Worm (Caenorhabditis elegans): ENCODE data around the gene dnj-1.

Gene dnj-1

ce11 chrIV:11306548-11306947 lies 7.7 kb downstream of the dnj-1 start, which contains the start of gene B0035.13:
B0035.13 (minus strand) TSS chrIV:11306720.
- TF ChIP-seq efl-3 (GFP tag; optimal IDR thresholded peaks at IDR 0.05) (no peak), mep-1 (tag; optimal IDR thresholded peaks at IDR 0.05) (no peak), pag-3 (tag; optimal IDR thresholded peaks at IDR 0.05; ENCODE audit: borderline replicate concordance, insufficient read depth) (no peak), vab-15 (tag; optimal IDR thresholded peaks at IDR 0.05) (no peak), mef-2 (tag; optimal IDR thresholded peaks at IDR 0.05) (no peak), zip-4 (GFP tag; optimal IDR thresholded peaks at IDR 0.05) (no peak), lsy-2 (tag; optimal IDR thresholded peaks at IDR 0.05) (no peak), aly-2 (tag; optimal IDR thresholded peaks at IDR 0.05) (no peak), fkh-4 (tag; optimal IDR thresholded peaks at IDR 0.05; ENCODE audit: borderline replicate concordance) (no peak), isw-1 (GFP tag; IDR thresholded peaks at IDR 0.05) (no peak), sox-4 (tag; optimal IDR thresholded peaks at IDR 0.05) (no peak), hlh-17 (GFP tag; optimal IDR thresholded peaks at IDR 0.05; ENCODE audit: borderline replicate concordance) (no peak), efl-1 (optimal IDR thresholded peaks at IDR 0.05) (no peak), efl-1 (GFP tag; optimal IDR thresholded peaks at IDR 0.05 in 1 of 2) (peak in 1 of 2 experiments; percentile 19), nhr-12 (tag; optimal IDR thresholded peaks at IDR 0.05) (no peak), fkh-8 (tag; optimal IDR thresholded peaks at IDR 0.05) (no peak), swsn-7 (tag; optimal IDR thresholded peaks at IDR 0.05) (no peak), elt-2 (tag; optimal IDR thresholded peaks at IDR 0.05) (peak; percentile 42)

- TF ChIP-seq nhr-11 (tag; optimal IDR thresholded peaks at IDR 0.05) (no peak), mdl-1 (tag; optimal IDR thresholded peaks at IDR 0.05) (no peak), C04F5.9 (tag; optimal IDR thresholded peaks at IDR 0.05) (no peak), nhr-12 (tag; optimal IDR thresholded peaks at IDR 0.05) (no peak), lin-15B (tag; optimal IDR thresholded peaks at IDR 0.05) (no peak), unc-98 (GFP tag; IDR thresholded peaks at IDR 0.05) (no peak), dsc-1 (tag; optimal IDR thresholded peaks at IDR 0.05) (no peak), nhr-28 (tag; optimal IDR thresholded peaks at IDR 0.05) (no peak), Y116A8C.19 (tag; optimal IDR thresholded peaks at IDR 0.05; ENCODE audit: borderline replicate concordance) (no peak)
Observed at ce11 chrIV:11307770-11308169, 8.9 kb downstream of the dnj-1 start.

ce11 chrIV:11310624-11311023 lies 11.8 kb downstream of the dnj-1 start, which contains the start of gene znf-207:
znf-207 (plus strand) TSS chrIV:11310972.
- no peak for TF ChIP-seq dsc-1 (tag; optimal IDR thresholded peaks at IDR 0.05)
- TF ChIP-seq tlp-1 (tag; optimal IDR thresholded peaks at IDR 0.05), result no peak
- no peak for TF ChIP-seq lin-15B (tag; optimal IDR thresholded peaks at IDR 0.05)
- no peak for TF ChIP-seq nhr-28 (tag; optimal IDR thresholded peaks at IDR 0.05)
- TF ChIP-seq lin-35 (GFP tag; optimal IDR thresholded peaks at IDR 0.05), result peak; percentile 13 to 48
- TF ChIP-seq sptf-1 (tag; optimal IDR thresholded peaks at IDR 0.05), result no peak
- TF ChIP-seq hlh-4 (tag; optimal IDR thresholded peaks at IDR 0.05), result no peak
- no peak for TF ChIP-seq ztf-4 (tag; optimal IDR thresholded peaks at IDR 0.05)
- TF ChIP-seq efl-3 (GFP tag; optimal IDR thresholded peaks at IDR 0.05), result no peak
- TF ChIP-seq mab-9 (GFP tag; IDR thresholded peaks at IDR 0.05), result no peak
- no peak for TF ChIP-seq fkh-4 (tag; optimal IDR thresholded peaks at IDR 0.05; ENCODE audit: borderline replicate concordance)
- no peak for TF ChIP-seq aha-1 (tag; optimal IDR thresholded peaks at IDR 0.05)
- no peak for TF ChIP-seq C34B4.2 (tag; optimal IDR thresholded peaks at IDR 0.05)
- TF ChIP-seq elt-3 (tag; optimal IDR thresholded peaks at IDR 0.05), result no peak
- TF ChIP-seq hpl-2 (GFP tag; optimal IDR thresholded peaks at IDR 0.05), result no peak
- TF ChIP-seq vab-15 (tag; optimal IDR thresholded peaks at IDR 0.05), result no peak
- no peak for TF ChIP-seq isw-1 (GFP tag; IDR thresholded peaks at IDR 0.05)
- no peak for TF ChIP-seq mef-2 (tag; optimal IDR thresholded peaks at IDR 0.05)
- TF ChIP-seq nhr-84 (tag; optimal IDR thresholded peaks at IDR 0.05), result no peak
- TF ChIP-seq ceh-8 (GFP tag; optimal IDR thresholded peaks at IDR 0.05), result no peak
- TF ChIP-seq alr-1 (tag; optimal IDR thresholded peaks at IDR 0.05; ENCODE audit: borderline replicate concordance), result no peak
- TF ChIP-seq tbx-2 (tag; optimal IDR thresholded peaks at IDR 0.05), result peak; percentile 17
- TF ChIP-seq lir-3 (tag; optimal IDR thresholded peaks at IDR 0.05; ENCODE audit: poor library complexity), result peak; percentile 1
- TF ChIP-seq zip-4 (GFP tag; optimal IDR thresholded peaks at IDR 0.05), result no peak
- TF ChIP-seq ces-1 (GFP tag; optimal IDR thresholded peaks at IDR 0.05), result peak; percentile 80
- no peak for TF ChIP-seq pax-3 (tag; optimal IDR thresholded peaks at IDR 0.05)
- peak; percentile 22 for TF ChIP-seq nhr-85 (tag)
- no peak for TF ChIP-seq sox-4 (tag; optimal IDR thresholded peaks at IDR 0.05)
- no peak for TF ChIP-seq egl-27 (tag; optimal IDR thresholded peaks at IDR 0.05)
- TF ChIP-seq lin-13 (GFP tag; optimal IDR thresholded peaks at IDR 0.05), result no peak
- TF ChIP-seq grh-1 (GFP tag; IDR thresholded peaks at IDR 0.05), result no peak
- no peak for TF ChIP-seq mdl-1 (tag; optimal IDR thresholded peaks at IDR 0.05)
- TF ChIP-seq irx-1 (tag; optimal IDR thresholded peaks at IDR 0.05), result peak; percentile 5
- TF ChIP-seq ceh-63 (GFP tag; optimal IDR thresholded peaks at IDR 0.05), result no peak
